Fruit fly (Drosophila melanogaster): ENCODE measurements around the gene CG1737.

Gene CG1737

DNA sequence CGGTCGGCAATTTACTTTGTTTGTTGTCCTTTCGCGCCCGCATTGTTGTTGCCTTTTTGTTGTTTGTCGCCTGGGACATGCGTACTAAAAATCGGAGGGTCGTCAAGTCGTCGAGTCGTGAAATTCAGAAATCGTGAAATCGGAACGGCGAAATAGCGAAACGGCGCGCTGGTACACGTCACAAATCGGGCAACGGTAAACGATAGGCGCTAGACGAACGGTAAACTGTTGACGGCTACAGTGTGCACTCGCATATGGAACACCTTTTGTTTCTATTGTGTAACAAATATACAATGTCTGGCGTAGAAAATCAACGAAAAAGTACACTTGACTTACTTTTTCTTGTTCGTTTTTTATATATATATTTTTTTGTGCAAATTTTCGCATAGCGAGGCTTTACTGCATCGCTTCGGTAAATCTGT lies 33.6 kb downstream of the CG1737 start (continued):
- TF ChIP-seq Nf-YC (tag; optimal IDR thresholded peaks at IDR 0.05): peak; percentile 32
- no peak for TF ChIP-seq TFAM (GFP tag; optimal IDR thresholded peaks at IDR 0.05)
- no peak for TF ChIP-seq psq (GFP tag; optimal IDR thresholded peaks at IDR 0.05)
- no peak for TF ChIP-seq zf30C (GFP tag; optimal IDR thresholded peaks at IDR 0.05)
- TF ChIP-seq Kr (GFP tag; optimal IDR thresholded peaks at IDR 0.05): no peak
- TF ChIP-seq CG2199 (GFP tag; IDR thresholded peaks at IDR 0.05): no peak
- peak; percentile 52 for TF ChIP-seq CG17361 (GFP tag; IDR thresholded peaks at IDR 0.05)
- TF ChIP-seq CG7786 (GFP tag; optimal IDR thresholded peaks at IDR 0.05): no peak
- no peak for TF ChIP-seq Six4 (GFP tag; optimal IDR thresholded peaks at IDR 0.05)
- TF ChIP-seq lbe (GFP tag; optimal IDR thresholded peaks at IDR 0.05): no peak
- peak; percentile 83 for TF ChIP-seq CG2678 (tag; optimal IDR thresholded peaks at IDR 0.05)
- peak; percentile 27 for TF ChIP-seq oc (tag; optimal IDR thresholded peaks at IDR 0.05)
- TF ChIP-seq CG10959 (GFP tag; IDR thresholded peaks at IDR 0.05): no peak
- no peak for TF ChIP-seq unc-4 (GFP tag; IDR thresholded peaks at IDR 0.05; ENCODE audit: partially characterized antibody)
- peak; percentile 10 for TF ChIP-seq Sox100B (GFP tag; optimal IDR thresholded peaks at IDR 0.05)
- peak; percentile 64 for TF ChIP-seq Oaz (GFP tag; IDR thresholded peaks at IDR 0.05)
- peak; percentile 64 for TF ChIP-seq CG6765 (GFP tag; optimal IDR thresholded peaks at IDR 0.05)
- TF ChIP-seq Elba2 (GFP tag; optimal IDR thresholded peaks at IDR 0.05): no peak
- TF ChIP-seq stc (GFP tag; IDR thresholded peaks at IDR 0.05): peak; percentile 58; the same call in 1 of the 2 replicates
- peak; percentile 22 for TF ChIP-seq Jarid2 (GFP tag; optimal IDR thresholded peaks at IDR 0.05)
- TF ChIP-seq CG13624 (GFP tag; optimal IDR thresholded peaks at IDR 0.05): peak; percentile 67
- peak; percentile 75 for TF ChIP-seq ind (GFP tag; optimal IDR thresholded peaks at IDR 0.05)
- TF ChIP-seq BEAF-32 (GFP tag; optimal IDR thresholded peaks at IDR 0.05): no peak
- peak; percentile 63 for TF ChIP-seq CG7556 (GFP tag; optimal IDR thresholded peaks at IDR 0.05)
- TF ChIP-seq Bteb2 (GFP tag; optimal IDR thresholded peaks at IDR 0.05): peak; percentile 34
- no peak for TF ChIP-seq D (optimal IDR thresholded peaks at IDR 0.05)
- no peak for TF ChIP-seq D (GFP tag; optimal IDR thresholded peaks at IDR 0.05)
- TF ChIP-seq ci (GFP tag; IDR thresholded peaks at IDR 0.05): peak; percentile 77
- TF ChIP-seq CG12155 (GFP tag; optimal IDR thresholded peaks at IDR 0.05): peak; percentile 54
- TF ChIP-seq zfh1 (GFP tag; IDR thresholded peaks at IDR 0.05): peak; percentile 45; the same call in 1 of the 3 replicates
- peak; percentile 55 for TF ChIP-seq kay (GFP tag; optimal IDR thresholded peaks at IDR 0.05)
- peak; percentile 58 for TF ChIP-seq B-H2 (GFP tag; optimal IDR thresholded peaks at IDR 0.05)
- TF ChIP-seq Bgb (GFP tag; IDR thresholded peaks at IDR 0.05; ENCODE audit: partially characterized antibody): no peak
- peak; percentile 90 for TF ChIP-seq lab (GFP tag; optimal IDR thresholded peaks at IDR 0.05)
- peak; percentile 97 for TF ChIP-seq Med (GFP tag)
- TF ChIP-seq gro (GFP tag; optimal IDR thresholded peaks at IDR 0.05): peak; percentile 57
- TF ChIP-seq CG15011 (GFP tag; optimal IDR thresholded peaks at IDR 0.05): peak; percentile 47
- TF ChIP-seq esg (GFP tag; conservative IDR thresholded peaks at IDR 0.05): peak; percentile 57
- TF ChIP-seq lov (optimal IDR thresholded peaks at IDR 0.05): no peak
- TF ChIP-seq lov (GFP tag; IDR thresholded peaks at IDR 0.05): no peak
- TF ChIP-seq CG12391 (tag; optimal IDR thresholded peaks at IDR 0.05): peak; percentile 51
- TF ChIP-seq Antp (GFP tag; optimal IDR thresholded peaks at IDR 0.05): peak; percentile 46
- TF ChIP-seq Atf6 (GFP tag; IDR thresholded peaks at IDR 0.05): peak; percentile 87
- TF ChIP-seq crol (GFP tag; IDR thresholded peaks at IDR 0.05): no peak
- TF ChIP-seq otp (GFP tag; IDR thresholded peaks at IDR 0.05): no peak
- TF ChIP-seq Nf-YA (GFP tag; IDR thresholded peaks at IDR 0.05): peak; percentile 18; the same call in 1 of the 2 replicates
- peak; percentile 21 for TF ChIP-seq Ssrp (tag; optimal IDR thresholded peaks at IDR 0.05)
- TF ChIP-seq kni (GFP tag; optimal IDR thresholded peaks at IDR 0.05): no peak
- no peak for TF ChIP-seq Lim3 (GFP tag; IDR thresholded peaks at IDR 0.05)
- peak; percentile 75 for TF ChIP-seq gem (tag; optimal IDR thresholded peaks at IDR 0.05)
- TF ChIP-seq CG3847 (GFP tag; IDR thresholded peaks at IDR 0.05): peak; percentile 72
- peak; percentile 21 for TF ChIP-seq odd (GFP tag; optimal IDR thresholded peaks at IDR 0.05)
